Worm (Caenorhabditis elegans) whole organism, L4/young adult: Measurements from ENCODE around the gene F02C9.2.

Experiments used
- W03F9.2 ChIP-seq: fragments of 150-350 bp; optimal IDR thresholded peaks from 2 replicates; lab custom pipeline; 2014; ENCODE audit warnings: missing biosample characterization, missing genetic modification characterization
- dao-5 ChIP-seq: sonication (generic microtip); optimal IDR thresholded peaks from 2 replicates; lab custom pipeline; 2016; ENCODE audit warnings: missing genotype, missing genetic modification characterization, moderate library complexity, missing compliant biosample characterization
- him-1 ChIP-seq: sonication (generic microtip); optimal IDR thresholded peaks from 2 replicates; lab custom pipeline; 2016; ENCODE audit warnings: missing genotype, missing genetic modification reagents, missing genetic modification characterization, missing compliant biosample characterization

F02C9.2 gene

ce11 chrV:3119185-3119584 is 14.3 kb upstream of the F02C9.2 start:
- TF ChIP-seq dao-5 (tag; lab: Kevin White, UChicago): no peak
- no peak for TF ChIP-seq him-1 (tag; lab: Kevin White, UChicago)
- no peak for TF ChIP-seq W03F9.2 (tag; lab: Kevin White, UChicago)

ce11 chrV:3121743-3122142 is 11.8 kb upstream of the F02C9.2 start, which contains the start of gene srt-56:
Gene srt-56 (minus strand): TSS chrV:3121843.
- TF ChIP-seq dao-5 (tag; lab: Kevin White, UChicago) (no peak), him-1 (tag; lab: Kevin White, UChicago) (no peak), W03F9.2 (tag; lab: Kevin White, UChicago) (no peak)

ce11 chrV:3122403-3122802 is 11.1 kb upstream of the F02C9.2 start:
- TF ChIP-seq him-1 (tag; lab: Kevin White, UChicago): no peak
- no peak for TF ChIP-seq dao-5 (tag; lab: Kevin White, UChicago)
- no peak for TF ChIP-seq W03F9.2 (tag; lab: Kevin White, UChicago)

ce11 chrV:3124912-3125311 is 8.6 kb upstream of the F02C9.2 start, which contains the start of gene Y73C8C.12:
Gene Y73C8C.12 (plus strand): TSS chrV:3125212.
- TF ChIP-seq him-1 (tag; lab: Kevin White, UChicago) (no peak), W03F9.2 (tag; lab: Kevin White, UChicago) (no peak), dao-5 (tag; lab: Kevin White, UChicago) (no peak)

- TF ChIP-seq him-1 (tag; lab: Kevin White, UChicago) (no peak), W03F9.2 (tag; lab: Kevin White, UChicago) (no peak), dao-5 (tag; lab: Kevin White, UChicago) (no peak)
These were observed 5.8 kb upstream of the F02C9.2 start, which contains the start of gene Y73C8C.10 for ce11 chrV:3127670-3128069. Gene Y73C8C.10 (minus strand): TSS chrV:3127770.

ce11 chrV:3128803-3129202 is 4.7 kb upstream of the F02C9.2 start, which contains the start of gene tat-6:
Gene tat-6 (plus strand): TSS chrV:3129103.
- no peak for TF ChIP-seq him-1 (tag; lab: Kevin White, UChicago)
- no peak for TF ChIP-seq W03F9.2 (tag; lab: Kevin White, UChicago)
- TF ChIP-seq dao-5 (tag; lab: Kevin White, UChicago): no peak

- TF ChIP-seq him-1 (tag; lab: Kevin White, UChicago) (no peak), W03F9.2 (tag; lab: Kevin White, UChicago) (no peak), dao-5 (tag; lab: Kevin White, UChicago) (no peak)
These were observed 1.4 kb upstream of the F02C9.2 start for ce11 chrV:3132116-3132515.

ce11 chrV:3138488-3138887 is 5.0 kb downstream of the F02C9.2 start, which contains the start of the genes irld-3 and F02C9.1:
Gene irld-3 (minus strand): TSS chrV:3138588.
Gene F02C9.1 (plus strand): TSS chrV:3138703.
- TF ChIP-seq W03F9.2 (tag; lab: Kevin White, UChicago): no peak
- no peak for TF ChIP-seq dao-5 (tag; lab: Kevin White, UChicago)
- TF ChIP-seq him-1 (tag; lab: Kevin White, UChicago): no peak

- TF ChIP-seq dao-5 (tag; lab: Kevin White, UChicago): no peak
- TF ChIP-seq W03F9.2 (tag; lab: Kevin White, UChicago): no peak
- no peak for TF ChIP-seq him-1 (tag; lab: Kevin White, UChicago)
These were observed 7.7 kb downstream of the F02C9.2 start, which contains the start of gene srab-9 for ce11 chrV:3141190-3141589. Gene srab-9 (minus strand): TSS chrV:3141290.

ce11 chrV:3144494-3144893 is 11.0 kb downstream of the F02C9.2 start, which contains the start of gene srab-10:
Gene srab-10 (minus strand): TSS chrV:3144594.
- no peak for TF ChIP-seq him-1 (tag; lab: Kevin White, UChicago)
- TF ChIP-seq dao-5 (tag; lab: Kevin White, UChicago): no peak
- no peak for TF ChIP-seq W03F9.2 (tag; lab: Kevin White, UChicago)

ce11 chrV:3145241-3145640 is 11.7 kb downstream of the F02C9.2 start:
- TF ChIP-seq him-1 (tag; lab: Kevin White, UChicago) (no peak), W03F9.2 (tag; lab: Kevin White, UChicago) (no peak), dao-5 (tag; lab: Kevin White, UChicago) (no peak)

ce11 chrV:3146932-3147331 is 13.4 kb downstream of the F02C9.2 start, which contains the start of gene srab-11:
Gene srab-11 (minus strand): TSS chrV:3147032.
- no peak for TF ChIP-seq him-1 (tag; lab: Kevin White, UChicago)

ce11 chrV:3149910-3150428 is 16.5 kb downstream of the F02C9.2 start:
- TF ChIP-seq dao-5 (tag; lab: Kevin White, UChicago) (no peak), him-1 (tag; lab: Kevin White, UChicago) (no peak), W03F9.2 (tag; lab: Kevin White, UChicago) (no peak)

ce11 chrV:3151862-3152261 is 18.4 kb downstream of the F02C9.2 start, which contains the start of gene srab-6:
Gene srab-6 (minus strand): TSS chrV:3151962.
- TF ChIP-seq him-1 (tag; lab: Kevin White, UChicago): no peak
- TF ChIP-seq dao-5 (tag; lab: Kevin White, UChicago): no peak
- no peak for TF ChIP-seq W03F9.2 (tag; lab: Kevin White, UChicago)
